Fruit fly (Drosophila melanogaster) whole organism, embryonic: ENCODE results near the gene CG44005.

Source experiments
- ATbp ChIP-seq: fragments of 200-800 bp; sonication (Bioruptor generic); optimal IDR thresholded peaks from 2 replicates; lab custom pipeline; 2017; ENCODE audit warnings: missing biosample characterization, mild to moderate bottlenecking, missing genetic modification characterization, missing genetic modification reagents
- CG10565 ChIP-seq: fragments of 200-800 bp; sonication (Bioruptor generic); optimal IDR thresholded peaks from 3 replicates; lab custom pipeline; 2016; ENCODE audit warnings: missing biosample characterization, mild to moderate bottlenecking, missing genetic modification characterization
- CG12299 ChIP-seq: fragments of 200-800 bp; sonication (Bioruptor generic); optimal IDR thresholded peaks from 2 replicates; lab custom pipeline; 2018; ENCODE audit warnings: missing biosample characterization, mild to moderate bottlenecking, missing genetic modification characterization
- CG12659 ChIP-seq: fragments of 200-800 bp; sonication (Bioruptor generic); optimal IDR thresholded peaks from 3 replicates; lab custom pipeline; 2017; ENCODE audit warnings: mild to moderate bottlenecking, missing biosample characterization, missing genetic modification reagents, missing genetic modification characterization
- CG12769 ChIP-seq: fragments of 200-800 bp; sonication (Bioruptor generic); optimal IDR thresholded peaks from 2 replicates; lab custom pipeline; 2019; ENCODE audit warnings: missing biosample characterization, mild to moderate bottlenecking, missing genetic modification characterization, moderate library complexity
- CG13287 ChIP-seq: fragments of 200-800 bp; sonication (Bioruptor generic); IDR thresholded peaks from 2 replicates; pipeline ENCODE4 v1.3.6; 2022; ENCODE audit warnings: missing biosample characterization, missing genetic modification characterization; ENCODE audit not compliant: partially characterized antibody
- CG14667 ChIP-seq: fragments of 200-800 bp; sonication (Bioruptor generic); IDR thresholded peaks from 2 replicates; pipeline ENCODE4 v1.3.6; 2022; ENCODE audit warnings: missing biosample characterization, missing genetic modification characterization
- CG15011 ChIP-seq: fragments of 200-800 bp; sonication (Bioruptor generic); optimal IDR thresholded peaks from 3 replicates; lab custom pipeline; 2018; ENCODE audit warnings: missing biosample characterization, mild to moderate bottlenecking, missing genetic modification characterization
- CG16813 ChIP-seq: fragments of 200-800 bp; sonication (Bioruptor generic); IDR thresholded peaks from 3 replicates; pipeline ENCODE4 v1.3.6; 2022; ENCODE audit warnings: missing biosample characterization, missing genetic modification characterization; ENCODE audit not compliant: partially characterized antibody
- CG2120 ChIP-seq: fragments of 200-800 bp; sonication (Bioruptor generic); optimal IDR thresholded peaks from 3 replicates; lab custom pipeline; 2016; ENCODE audit warnings: missing biosample characterization, missing genetic modification characterization
- CG2678 ChIP-seq: fragments of 200-800 bp; sonication (Bioruptor generic); optimal IDR thresholded peaks from 3 replicates; lab custom pipeline; 2019; ENCODE audit warnings: missing biosample characterization, mild to moderate bottlenecking, missing genetic modification characterization, moderate library complexity
- CG2889 ChIP-seq: fragments of 200-800 bp; sonication (Bioruptor generic); IDR thresholded peaks from 3 replicates; pipeline ENCODE4 v1.3.6; 2022; ENCODE audit warnings: missing biosample characterization, missing genetic modification characterization
- CG34376 ChIP-seq: fragments of 200-800 bp; sonication (Bioruptor generic); optimal IDR thresholded peaks from 2 replicates; lab custom pipeline; 2018; ENCODE audit warnings: missing biosample characterization, mild to moderate bottlenecking, missing genetic modification characterization
- CG42726 ChIP-seq: fragments of 200-800 bp; sonication (Bioruptor generic); IDR thresholded peaks from 2 replicates; pipeline ENCODE4 v1.3.6; 2022; ENCODE audit warnings: missing biosample characterization, missing genetic modification characterization; ENCODE audit not compliant: partially characterized antibody
- CG4282 ChIP-seq: fragments of 200-800 bp; sonication (Bioruptor generic); optimal IDR thresholded peaks from 2 replicates; lab custom pipeline; 2016; ENCODE audit warnings: missing biosample characterization, missing genetic modification characterization
- CG5953 ChIP-seq: fragments of 200-800 bp; sonication (Bioruptor generic); IDR thresholded peaks from 2 replicates; pipeline ENCODE4 v1.3.6; 2022; ENCODE audit warnings: missing biosample characterization, missing genetic modification characterization
- CG7556 ChIP-seq: fragments of 200-800 bp; sonication (Bioruptor generic); optimal IDR thresholded peaks from 2 replicates; lab custom pipeline; 2017; ENCODE audit warnings: missing biosample characterization, mild to moderate bottlenecking, missing genetic modification characterization
- CG7963 ChIP-seq: fragments of 200-800 bp; sonication (Bioruptor generic); IDR thresholded peaks from 3 replicates; pipeline ENCODE4 v1.3.6; 2022; ENCODE audit warnings: missing biosample characterization, missing genetic modification characterization; ENCODE audit not compliant: partially characterized antibody
- CG8089 ChIP-seq: fragments of 200-800 bp; sonication (Bioruptor generic); optimal IDR thresholded peaks from 3 replicates; lab custom pipeline; 2016; ENCODE audit warnings: missing biosample characterization, missing genetic modification characterization
- CHES-1-like ChIP-seq: fragments of 200-800 bp; sonication (Bioruptor generic); optimal IDR thresholded peaks from 2 replicates; lab custom pipeline; 2016; ENCODE audit warnings: missing biosample characterization, missing genetic modification characterization
- Dek ChIP-seq: fragments of 200-800 bp; sonication (Bioruptor generic); optimal IDR thresholded peaks from 3 replicates; lab custom pipeline; 2019; ENCODE audit warnings: missing biosample characterization, mild to moderate bottlenecking, missing genetic modification characterization, moderate library complexity
- Fer1 ChIP-seq: fragments of 200-800 bp; sonication (Bioruptor generic); optimal IDR thresholded peaks from 2 replicates; lab custom pipeline; 2017; ENCODE audit warnings: missing biosample characterization, mild to moderate bottlenecking, missing genetic modification characterization
- HHEX ChIP-seq: fragments of 200-800 bp; sonication (Bioruptor generic); optimal IDR thresholded peaks from 3 replicates; lab custom pipeline; 2017; ENCODE audit warnings: missing biosample characterization, mild to moderate bottlenecking, missing genetic modification characterization, missing genetic modification reagents
- HLH4C ChIP-seq: fragments of 200-800 bp; sonication (Bioruptor generic); IDR thresholded peaks from 3 replicates; pipeline ENCODE4 v1.3.6; 2022; ENCODE audit warnings: missing biosample characterization, missing genetic modification characterization; ENCODE audit not compliant: partially characterized antibody
- Sry-δ ChIP-seq: fragments of 200-800 bp; sonication (Bioruptor generic); optimal IDR thresholded peaks from 2 replicates; lab custom pipeline; 2016; ENCODE audit warnings: missing biosample characterization, missing genetic modification characterization
- Ssrp ChIP-seq: fragments of 200-800 bp; sonication (Bioruptor generic); optimal IDR thresholded peaks from 2 replicates; lab custom pipeline; 2018; ENCODE audit warnings: missing biosample characterization, mild to moderate bottlenecking, missing genetic modification characterization, moderate library complexity
- br ChIP-seq: fragments of >200 bp; optimal IDR thresholded peaks from 2 replicates; lab custom pipeline; 2017
- bsh ChIP-seq, 2 experiments: fragments of 200-800 bp; sonication (Bioruptor generic); optimal IDR thresholded peaks; 2 replicates each; lab custom pipeline; 2017 to 2018; ENCODE audit warnings: mild to moderate bottlenecking in 2 of 2, missing biosample characterization in 2 of 2, missing genetic modification characterization in 2 of 2, moderate library complexity in 1 of 2
- disco-r ChIP-seq: fragments of 200-800 bp; sonication (Bioruptor generic); optimal IDR thresholded peaks from 2 replicates; lab custom pipeline; 2016; ENCODE audit warnings: missing biosample characterization, missing genetic modification characterization
- exex ChIP-seq: fragments of 200-800 bp; sonication (Bioruptor generic); optimal IDR thresholded peaks from 4 replicates; lab custom pipeline; 2018; ENCODE audit warnings: missing biosample characterization, mild to moderate bottlenecking, missing genetic modification characterization, moderate library complexity
- fd64A ChIP-seq: fragments of 200-800 bp; sonication (Bioruptor generic); optimal IDR thresholded peaks from 3 replicates; lab custom pipeline; 2018; ENCODE audit warnings: missing biosample characterization, mild to moderate bottlenecking, missing genetic modification characterization
- fu2 ChIP-seq: fragments of 200-800 bp; sonication (Bioruptor generic); optimal IDR thresholded peaks from 2 replicates; lab custom pipeline; 2016; ENCODE audit warnings: missing biosample characterization, missing genetic modification characterization
- gcm ChIP-seq: fragments of 200-800 bp; sonication (Bioruptor generic); optimal IDR thresholded peaks from 2 replicates; lab custom pipeline; 2019; ENCODE audit warnings: missing biosample characterization, mild to moderate bottlenecking, missing genetic modification characterization, moderate library complexity
- gsb-n ChIP-seq: fragments of 200-800 bp; sonication (Bioruptor generic); optimal IDR thresholded peaks from 3 replicates; lab custom pipeline; 2018; ENCODE audit warnings: missing biosample characterization, mild to moderate bottlenecking, missing genetic modification characterization
- hbn ChIP-seq: fragments of 200-800 bp; sonication (Bioruptor generic); IDR thresholded peaks from 2 replicates; pipeline ENCODE4 v1.3.6; 2022; ENCODE audit warnings: missing biosample characterization, missing genetic modification characterization; ENCODE audit not compliant: partially characterized antibody
- hth ChIP-seq: fragments of >200 bp; optimal IDR thresholded peaks from 2 replicates; lab custom pipeline; 2017; ENCODE audit warnings: inconsistent platforms
- knrl ChIP-seq: fragments of 200-800 bp; sonication (Bioruptor generic); IDR thresholded peaks from 3 replicates; pipeline ENCODE4 v1.3.6; 2022; ENCODE audit warnings: missing biosample characterization, missing genetic modification characterization; ENCODE audit not compliant: partially characterized antibody
- lbe ChIP-seq: fragments of 200-800 bp; sonication (Bioruptor generic); optimal IDR thresholded peaks from 2 replicates; lab custom pipeline; 2016; ENCODE audit warnings: missing biosample characterization, mild to moderate bottlenecking, missing genetic modification characterization
- onecut ChIP-seq: fragments of 200-800 bp; sonication (Bioruptor generic); IDR thresholded peaks from 2 replicates; pipeline ENCODE4 v1.3.6; 2022; ENCODE audit warnings: missing biosample characterization, missing genetic modification characterization
- otp ChIP-seq: fragments of 200-800 bp; sonication (Bioruptor generic); IDR thresholded peaks from 3 replicates; pipeline ENCODE4, ENCODE4 v1.3.6; 2022; ENCODE audit warnings: missing biosample characterization, missing genetic modification characterization
- pb ChIP-seq: fragments of 200-800 bp; sonication (Bioruptor generic); optimal IDR thresholded peaks from 3 replicates; lab custom pipeline; 2016; ENCODE audit warnings: missing biosample characterization, missing genetic modification characterization
- pho ChIP-seq: fragments of 200-800 bp; sonication (Bioruptor generic); optimal IDR thresholded peaks from 2 replicates; lab custom pipeline; 2016; ENCODE audit warnings: missing biosample characterization, missing genetic modification characterization
- pum ChIP-seq: fragments of 200-800 bp; sonication (Bioruptor generic); optimal IDR thresholded peaks from 2 replicates; lab custom pipeline; 2016; ENCODE audit warnings: missing biosample characterization, missing genetic modification characterization
- pzg ChIP-seq: fragments of 200-800 bp; sonication (Bioruptor generic); optimal IDR thresholded peaks from 3 replicates; lab custom pipeline; 2018; ENCODE audit warnings: missing biosample characterization, mild to moderate bottlenecking, missing genetic modification characterization, moderate library complexity
- ranshi ChIP-seq: fragments of 200-800 bp; sonication (Bioruptor generic); IDR thresholded peaks from 2 replicates; pipeline ENCODE4 v1.3.6; 2022; ENCODE audit warnings: missing biosample characterization, missing genetic modification characterization
- sug ChIP-seq: fragments of 200-800 bp; optimal IDR thresholded peaks from 2 replicates; lab custom pipeline; 2019; ENCODE audit warnings: missing biosample characterization, mild to moderate bottlenecking, missing genetic modification characterization, moderate library complexity
- unc-4 ChIP-seq: fragments of 200-800 bp; sonication (Bioruptor generic); IDR thresholded peaks from 2 replicates; pipeline ENCODE4 v1.3.6; 2022; ENCODE audit warnings: missing biosample characterization, missing genetic modification characterization; ENCODE audit not compliant: partially characterized antibody

Gene CG44005

dm6 chr3L:18114038-18114926 is 42.4 kb upstream of the CG44005 start (continued):
- peak; percentile 49 for TF ChIP-seq HHEX (GFP tag; lab: Kevin White, UChicago)
- TF ChIP-seq Dek (tag; lab: Kevin White, UChicago): peak; percentile 28
- peak; percentile 62; the same call in 1 of the 2 replicates for TF ChIP-seq CG5953 (GFP tag; lab: Robert Waterston, UW)
- TF ChIP-seq Ssrp (tag; lab: Kevin White, UChicago): peak; percentile 50
- peak; percentile 48 for TF ChIP-seq CG12769
- peak; percentile 26 for TF ChIP-seq CG8089 (GFP tag; lab: Kevin White, UChicago)
- TF ChIP-seq exex: peak; percentile 18
- TF ChIP-seq CG4282 (GFP tag; lab: Kevin White, UChicago): peak; percentile 44
- peak; percentile 47; the same call in 1 of the 2 replicates for TF ChIP-seq CG42726 (GFP tag; lab: Robert Waterston, UW)
- peak; percentile 77 for TF ChIP-seq CG2678 (tag; lab: Kevin White, UChicago)
- TF ChIP-seq ranshi (GFP tag; lab: Robert Waterston, UW): peak; percentile 9; the same call in 1 of the 2 replicates
- TF ChIP-seq CG2120 (GFP tag; lab: Kevin White, UChicago): peak; percentile 20
- TF ChIP-seq otp (GFP tag; lab: Robert Waterston, UW): no peak

DNA sequence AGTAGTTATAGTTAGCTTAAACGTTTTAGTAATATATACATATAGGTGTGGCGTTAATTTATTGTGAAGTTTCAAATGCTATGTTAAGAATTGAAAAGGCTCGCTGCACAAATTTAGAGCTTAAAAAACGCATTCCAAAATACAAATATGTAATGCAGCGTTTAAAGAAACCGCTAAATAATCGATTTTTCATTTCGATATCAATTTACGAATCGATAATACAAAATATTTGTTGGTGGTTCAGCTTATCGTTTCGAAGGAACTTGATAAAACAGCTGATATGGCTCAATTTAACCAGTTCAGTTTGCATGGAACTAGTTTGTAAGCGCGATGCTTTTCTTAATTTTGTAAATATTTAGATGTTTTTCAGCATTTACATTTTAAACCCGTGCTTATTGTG is 40.7 kb upstream of the CG44005 start, which contains the start of the genes CG32195 and CG7341:
CG32195 (plus strand) TSS at position 291 of the 400 bp plus-strand sequence.
CG7341 (plus strand) TSS at position 291 of the 400 bp plus-strand sequence.
- TF ChIP-seq knrl (GFP tag; lab: Robert Waterston, UW) (peak; percentile 37; the same call in 2 of the 3 replicates), CG12299 (no peak), fd64A (GFP tag; lab: Kevin White, UChicago) (no peak), CG13287 (peak; percentile 89), CG14667 (no peak), CG15011 (GFP tag; lab: Kevin White, UChicago) (no peak), disco-r (no peak), gcm (GFP tag; lab: Kevin White, UChicago) (no peak), CG16813 (GFP tag; lab: Robert Waterston, UW) (peak; percentile 62), ATbp (no peak), pb (GFP tag; lab: Kevin White, UChicago) (no peak), gsb-n (tag; lab: Kevin White, UChicago) (no peak), pzg (peak; percentile 64), pum (GFP tag; lab: Kevin White, UChicago) (no peak), bsh (GFP tag; optimal IDR thresholded peaks at IDR 0.05; lab: Kevin White, UChicago) (no peak), Fer1 (peak; percentile 23), CG10565 (GFP tag; lab: Kevin White, UChicago) (no peak), Dek (tag; lab: Kevin White, UChicago) (no peak), hth (no peak), onecut (GFP tag; lab: Robert Waterston, UW) (no peak), CG7556 (GFP tag; lab: Kevin White, UChicago) (no peak), CG12659 (GFP tag; lab: Kevin White, UChicago) (peak; percentile 15), HLH4C (peak; percentile 88), Sry-δ (peak; percentile 37), CG34376 (peak; percentile 6), sug (tag; lab: Kevin White, UChicago) (peak; percentile 40), CHES-1-like (GFP tag; lab: Kevin White, UChicago) (no peak), CG7963 (GFP tag; lab: Robert Waterston, UW) (peak; percentile 80), hbn (GFP tag; lab: Robert Waterston, UW) (peak; percentile 72), CG2889 (GFP tag; lab: Robert Waterston, UW) (no peak), br (lab: Kevin White, UChicago) (no peak), pho (GFP tag; lab: Kevin White, UChicago) (no peak), unc-4 (GFP tag; lab: Robert Waterston, UW) (peak; percentile 72), lbe (GFP tag; lab: Kevin White, UChicago) (peak; percentile 31), fu2 (GFP tag; lab: Kevin White, UChicago) (no peak)
